Worm (Caenorhabditis elegans) whole organism, early embryonic: Measurements from ENCODE around the gene mdt-21.

ENCODE experiments used
- B0310.2 ChIP-seq: sonication (generic microtip); optimal IDR thresholded peaks from 2 replicates; lab custom pipeline; 2016; ENCODE audit warnings: mild to moderate bottlenecking, missing genetic modification characterization, missing compliant biosample characterization
- F13C5.2 ChIP-seq: sonication (generic microtip); optimal IDR thresholded peaks from 2 replicates; lab custom pipeline; 2017; ENCODE audit warnings: mild to moderate bottlenecking, missing genetic modification characterization, inconsistent platforms, missing compliant biosample characterization
- aly-1 ChIP-seq: sonication (generic microtip); optimal IDR thresholded peaks from 2 replicates; lab custom pipeline; 2016; ENCODE audit warnings: missing genetic modification characterization, missing compliant biosample characterization
- ama-1 ChIP-seq: fragments of 150-350 bp; optimal IDR thresholded peaks from 2 replicates; lab custom pipeline; 2014
- ceh-13 ChIP-seq: fragments of 200-800 bp; sonication (Bioruptor generic); optimal IDR thresholded peaks from 2 replicates; lab custom pipeline; 2018; ENCODE audit warnings: mild to moderate bottlenecking, missing genetic modification characterization, missing compliant biosample characterization
- ceh-36 ChIP-seq: sonication (generic microtip); optimal IDR thresholded peaks from 2 replicates; lab custom pipeline; 2016; ENCODE audit warnings: missing genetic modification characterization, inconsistent platforms, missing compliant biosample characterization
- ets-7 ChIP-seq: sonication (generic microtip); optimal IDR thresholded peaks from 2 replicates; lab custom pipeline; 2016; ENCODE audit warnings: missing genotype, missing genetic modification characterization, missing compliant biosample characterization
- flt-1 ChIP-seq: fragments of 200-800 bp; sonication (Bioruptor generic); IDR thresholded peaks from 2 replicates; pipeline ENCODE4 v1.3.6; 2022; ENCODE audit warnings: missing genetic modification characterization, missing compliant biosample characterization
- hmbx-1 ChIP-seq: sonication (generic microtip); optimal IDR thresholded peaks from 2 replicates; lab custom pipeline; 2016; ENCODE audit warnings: mild to moderate bottlenecking, missing genetic modification characterization, missing compliant biosample characterization
- hmg-4 ChIP-seq: fragments of 200-800 bp; sonication (Bioruptor generic); optimal IDR thresholded peaks from 2 replicates; lab custom pipeline; 2018; ENCODE audit warnings: mild to moderate bottlenecking, missing genetic modification characterization, missing compliant biosample characterization
- hnd-1 ChIP-seq: sonication (generic microtip); optimal IDR thresholded peaks from 2 replicates; lab custom pipeline; 2016; ENCODE audit warnings: missing genetic modification characterization, missing compliant biosample characterization
- pes-1 ChIP-seq: fragments of 200-800 bp; sonication (Bioruptor generic); IDR thresholded peaks from 2 replicates; pipeline ENCODE4 v1.3.6; 2022; ENCODE audit warnings: missing genetic modification reagents, missing genetic modification characterization, missing compliant biosample characterization
- scrt-1 ChIP-seq: fragments of 200-800 bp; sonication (Bioruptor generic); IDR thresholded peaks from 2 replicates; pipeline ENCODE4 v1.3.6; 2022; ENCODE audit warnings: missing genetic modification characterization, missing compliant biosample characterization
- sea-1 ChIP-seq: fragments of 200-800 bp; sonication (Bioruptor generic); conservative IDR thresholded peaks from 2 replicates; pipeline ENCODE4 v1.3.6; 2022; ENCODE audit warnings: missing genetic modification characterization, missing compliant biosample characterization
- tbx-11 ChIP-seq: fragments of 200-800 bp; sonication (Bioruptor generic); IDR thresholded peaks from 2 replicates; pipeline ENCODE4 v1.3.6; 2022; ENCODE audit warnings: missing genetic modification characterization, missing compliant biosample characterization
- tbx-37 ChIP-seq: fragments of 200-800 bp; sonication (Bioruptor generic); conservative IDR thresholded peaks from 2 replicates; pipeline ENCODE4 v1.3.6; 2022; ENCODE audit warnings: missing genetic modification reagents, missing genetic modification characterization, missing compliant biosample characterization
- tra-4 ChIP-seq: sonication (generic microtip); optimal IDR thresholded peaks from 2 replicates; lab custom pipeline; 2017; ENCODE audit warnings: missing genetic modification characterization, missing compliant biosample characterization

Gene mdt-21

DNA sequence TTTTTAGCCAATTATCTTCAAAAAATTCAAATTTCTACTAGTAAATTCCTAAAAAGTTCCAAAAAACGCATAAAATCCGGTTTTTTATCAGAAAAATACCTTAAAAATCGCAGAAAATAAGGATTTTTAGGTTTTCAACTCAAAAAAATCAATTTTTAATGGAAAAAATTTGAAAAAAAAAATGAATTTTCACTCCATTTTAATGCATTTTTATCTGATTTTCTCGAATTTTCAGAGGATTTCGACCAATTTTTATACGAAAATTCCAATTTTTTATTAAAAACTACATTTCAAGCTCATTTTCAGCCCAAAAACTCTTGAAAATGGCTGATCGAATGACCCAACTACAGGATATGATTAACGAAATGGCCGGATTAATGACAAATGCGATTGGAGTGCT lies at the start of gene mdt-21:
TSS of gene mdt-21 (plus strand) at position 301 of the 400 bp plus-strand sequence.
- TF ChIP-seq ama-1 (no peak), pes-1 (GFP tag; lab: Robert Waterston, UW) (no peak), ceh-36 (no peak), sea-1 (GFP tag; lab: Robert Waterston, UW) (no peak), tra-4 (tag; lab: Kevin White, UChicago) (no peak), F13C5.2 (tag; lab: Kevin White, UChicago) (no peak), hmbx-1 (no peak), hmg-4 (GFP tag; lab: Kevin White, UChicago) (no peak), tbx-11 (GFP tag; lab: Robert Waterston, UW) (no peak), ceh-13 (no peak), tbx-37 (no peak), hnd-1 (tag; lab: Kevin White, UChicago) (no peak), B0310.2 (tag; lab: Kevin White, UChicago) (no peak)

DNA sequence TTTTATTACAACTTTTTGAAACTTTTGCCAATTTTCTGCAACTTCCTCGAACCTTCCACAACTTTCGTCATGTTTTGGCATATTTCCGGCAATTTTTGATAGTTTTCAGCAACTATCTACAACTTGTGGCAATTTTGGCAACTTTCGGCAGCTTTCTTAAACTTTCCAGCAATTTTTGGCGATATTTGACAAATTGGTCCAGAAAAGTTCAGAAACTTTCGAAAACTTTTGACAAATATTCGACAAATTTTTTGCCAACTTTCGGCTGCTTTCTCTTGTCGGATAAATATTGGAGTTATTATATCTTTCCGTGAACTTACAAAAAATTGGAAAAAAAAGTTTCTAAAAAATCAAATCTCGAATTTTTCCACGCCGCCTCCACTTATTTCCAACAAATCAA lies 47.1 kb upstream of the mdt-21 start, which contains the start of gene Y41C4A.18:
TSS of gene Y41C4A.18 (plus strand) at position 301 of the 400 bp plus-strand sequence.
- TF ChIP-seq hnd-1 (tag; lab: Kevin White, UChicago): no peak
- no peak for TF ChIP-seq hmg-4 (GFP tag; lab: Kevin White, UChicago)

- no peak for TF ChIP-seq hnd-1 (tag; lab: Kevin White, UChicago)
- no peak for TF ChIP-seq ceh-36
- TF ChIP-seq pes-1 (GFP tag; lab: Robert Waterston, UW): no peak
- TF ChIP-seq sea-1 (GFP tag; lab: Robert Waterston, UW): no peak
- TF ChIP-seq ets-7: no peak
- TF ChIP-seq F13C5.2 (tag; lab: Kevin White, UChicago): no peak
- no peak for TF ChIP-seq ceh-13
- no peak for TF ChIP-seq ama-1
- TF ChIP-seq flt-1: no peak
- TF ChIP-seq B0310.2 (tag; lab: Kevin White, UChicago): no peak
- TF ChIP-seq tbx-11 (GFP tag; lab: Robert Waterston, UW): no peak
- no peak for TF ChIP-seq hmbx-1
- TF ChIP-seq tra-4 (tag; lab: Kevin White, UChicago): no peak
These were observed 46.6 kb upstream of the mdt-21 start for ce11 chrIII:11730850-11731249.

ce11 chrIII:11731491-11731890 lies 45.9 kb upstream of the mdt-21 start:
- TF ChIP-seq tra-4 (tag; lab: Kevin White, UChicago): no peak
- no peak for TF ChIP-seq hmg-4 (GFP tag; lab: Kevin White, UChicago)
- no peak for TF ChIP-seq scrt-1 (GFP tag; lab: Robert Waterston, UW)
- no peak for TF ChIP-seq B0310.2 (tag; lab: Kevin White, UChicago)
- TF ChIP-seq pes-1 (GFP tag; lab: Robert Waterston, UW): no peak
- no peak for TF ChIP-seq ets-7
- no peak for TF ChIP-seq ceh-36
- TF ChIP-seq flt-1: no peak
- no peak for TF ChIP-seq tbx-11 (GFP tag; lab: Robert Waterston, UW)
- no peak for TF ChIP-seq aly-1 (tag; lab: Kevin White, UChicago)
- no peak for TF ChIP-seq tbx-37
- no peak for TF ChIP-seq sea-1 (GFP tag; lab: Robert Waterston, UW)
- no peak for TF ChIP-seq F13C5.2 (tag; lab: Kevin White, UChicago)

- no peak for TF ChIP-seq ama-1
These were observed 45.4 kb upstream of the mdt-21 start, which contains the start of gene Y41C4A.21 for ce11 chrIII:11732056-11732455. Gene Y41C4A.21, plus strand, starts transcription at chrIII:11732356.

DNA sequence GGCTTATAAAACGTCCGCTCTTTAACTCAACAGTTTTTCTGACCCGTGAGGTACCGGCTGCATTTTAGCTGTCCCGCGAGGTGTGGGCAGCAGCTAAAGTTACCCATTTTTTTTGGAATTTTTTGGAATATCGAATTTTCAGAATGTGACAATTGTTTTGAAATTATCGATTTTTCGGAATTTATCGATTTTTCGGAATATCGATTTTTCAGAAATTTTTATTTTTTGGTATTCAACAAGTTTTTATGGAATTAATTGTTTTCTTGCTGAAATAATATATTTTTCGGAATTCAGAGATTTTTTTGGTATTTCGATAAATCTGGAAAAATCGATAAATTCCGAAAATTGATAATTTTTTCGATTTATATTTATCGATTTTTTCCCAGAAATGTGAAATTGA lies 44.5 kb upstream of the mdt-21 start:
- TF ChIP-seq hnd-1 (tag; lab: Kevin White, UChicago): no peak
- TF ChIP-seq ets-7: no peak
- no peak for TF ChIP-seq B0310.2 (tag; lab: Kevin White, UChicago)
- TF ChIP-seq sea-1 (GFP tag; lab: Robert Waterston, UW): no peak
- TF ChIP-seq flt-1: no peak
- TF ChIP-seq ama-1: no peak
- TF ChIP-seq scrt-1 (GFP tag; lab: Robert Waterston, UW): no peak
- no peak for TF ChIP-seq tra-4 (tag; lab: Kevin White, UChicago)
- no peak for TF ChIP-seq tbx-11 (GFP tag; lab: Robert Waterston, UW)
- TF ChIP-seq ceh-36: no peak
- no peak for TF ChIP-seq aly-1 (tag; lab: Kevin White, UChicago)
- TF ChIP-seq F13C5.2 (tag; lab: Kevin White, UChicago): no peak
- no peak for TF ChIP-seq hmbx-1
- no peak for TF ChIP-seq pes-1 (GFP tag; lab: Robert Waterston, UW)
- no peak for TF ChIP-seq ceh-13
- TF ChIP-seq tbx-37: no peak
- no peak for TF ChIP-seq hmg-4 (GFP tag; lab: Kevin White, UChicago)

- TF ChIP-seq hmbx-1 (no peak), B0310.2 (tag; lab: Kevin White, UChicago) (no peak), scrt-1 (GFP tag; lab: Robert Waterston, UW) (no peak), tbx-11 (GFP tag; lab: Robert Waterston, UW) (no peak), ets-7 (no peak), aly-1 (tag; lab: Kevin White, UChicago) (no peak), F13C5.2 (tag; lab: Kevin White, UChicago) (no peak), ceh-13 (no peak)
These were observed 39.9 kb upstream of the mdt-21 start, which contains the start of gene sup-1 for ce11 chrIII:11737527-11737926. Gene sup-1, minus strand, starts transcription at chrIII:11737627.

DNA sequence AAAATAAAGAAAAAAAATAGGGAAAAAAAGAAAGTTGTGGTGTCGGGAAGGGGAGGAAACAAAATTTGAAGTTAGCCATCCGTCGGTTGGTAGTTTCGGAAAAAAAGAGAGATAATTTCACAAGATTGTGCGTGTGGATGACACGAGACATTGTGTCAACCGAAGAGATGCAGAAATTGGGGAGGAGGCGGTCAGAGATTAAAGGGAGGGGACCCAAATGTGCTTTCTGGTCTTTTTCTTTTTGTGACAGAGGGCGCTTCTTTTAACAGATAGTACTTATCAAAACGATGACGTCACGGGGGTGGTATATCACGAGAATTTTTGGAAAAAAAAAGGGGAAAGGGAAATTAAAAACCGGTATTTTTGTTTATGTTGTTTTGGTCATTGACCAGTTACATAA lies 38.9 kb upstream of the mdt-21 start:
- TF ChIP-seq ceh-13 (no peak), sea-1 (GFP tag; lab: Robert Waterston, UW) (no peak), pes-1 (GFP tag; lab: Robert Waterston, UW) (no peak), ama-1 (no peak), hnd-1 (tag; lab: Kevin White, UChicago) (no peak), tbx-11 (GFP tag; lab: Robert Waterston, UW) (no peak), tbx-37 (no peak), scrt-1 (GFP tag; lab: Robert Waterston, UW) (no peak), flt-1 (no peak), aly-1 (tag; lab: Kevin White, UChicago) (no peak), ets-7 (no peak), F13C5.2 (tag; lab: Kevin White, UChicago) (no peak), B0310.2 (tag; lab: Kevin White, UChicago) (no peak), tra-4 (tag; lab: Kevin White, UChicago) (no peak), hmg-4 (GFP tag; lab: Kevin White, UChicago) (no peak), hmbx-1 (no peak), ceh-36 (no peak)
